Fruit fly (Drosophila melanogaster) whole organism, embryonic: ENCODE results near the gene CG31213.

ENCODE experiments used
- Ada2b ChIP-seq: fragments of 200-800 bp; sonication (Bioruptor generic); IDR thresholded peaks from 2 replicates; pipeline ENCODE4 v1.3.6; 2022; ENCODE audit warnings: missing biosample characterization, missing genetic modification characterization
- BtbVII ChIP-seq: fragments of 200-800 bp; sonication (Bioruptor generic); optimal IDR thresholded peaks from 3 replicates; lab custom pipeline; 2017; ENCODE audit warnings: missing biosample characterization, mild to moderate bottlenecking, missing genetic modification characterization
- CG1024 ChIP-seq: fragments of 200-800 bp; sonication (Bioruptor generic); IDR thresholded peaks from 2 replicates; pipeline ENCODE4 v1.3.6; 2022; ENCODE audit warnings: missing biosample characterization, missing genetic modification characterization
- CG10543 ChIP-seq: fragments of 200-800 bp; sonication (Bioruptor generic); optimal IDR thresholded peaks from 3 replicates; lab custom pipeline; 2017; ENCODE audit warnings: missing biosample characterization, mild to moderate bottlenecking, missing genetic modification characterization, moderate library complexity
- CG11085 ChIP-seq: fragments of 200-800 bp; sonication (Bioruptor generic); IDR thresholded peaks from 2 replicates; pipeline ENCODE4 v1.3.6; 2022; ENCODE audit warnings: missing biosample characterization, missing genetic modification characterization
- CG11247 ChIP-seq: fragments of 200-800 bp; sonication (Bioruptor generic); IDR thresholded peaks from 2 replicates; pipeline ENCODE4 v1.3.6; 2022; ENCODE audit warnings: missing biosample characterization, missing genetic modification characterization
- CG1233 ChIP-seq: fragments of 200-800 bp; sonication (Bioruptor generic); optimal IDR thresholded peaks from 4 replicates; lab custom pipeline; 2018; ENCODE audit warnings: missing biosample characterization, mild to moderate bottlenecking, missing genetic modification characterization
- CG12391 ChIP-seq: fragments of 200-800 bp; sonication (Bioruptor generic); optimal IDR thresholded peaks from 3 replicates; lab custom pipeline; 2018; ENCODE audit warnings: missing biosample characterization, mild to moderate bottlenecking, missing genetic modification characterization, moderate library complexity
- CG1792 ChIP-seq: fragments of 200-800 bp; sonication (Bioruptor generic); optimal IDR thresholded peaks from 2 replicates; lab custom pipeline; 2016; ENCODE audit warnings: missing biosample characterization, missing genetic modification characterization
- CG2116 ChIP-seq: fragments of 200-800 bp; sonication (Bioruptor generic); optimal IDR thresholded peaks from 3 replicates; lab custom pipeline; 2018; ENCODE audit warnings: missing biosample characterization, mild to moderate bottlenecking, missing genetic modification characterization
- CG2129 ChIP-seq: fragments of 200-800 bp; sonication (Bioruptor generic); IDR thresholded peaks from 2 replicates; pipeline ENCODE4 v1.3.6; 2022; ENCODE audit warnings: missing biosample characterization, missing genetic modification characterization; ENCODE audit not compliant: partially characterized antibody
- CG30020 ChIP-seq: fragments of 200-800 bp; optimal IDR thresholded peaks from 2 replicates; lab custom pipeline; 2019; ENCODE audit warnings: missing biosample characterization, mild to moderate bottlenecking, missing genetic modification characterization, moderate library complexity
- CG34224 ChIP-seq: fragments of 200-800 bp; sonication (Bioruptor generic); IDR thresholded peaks from 3 replicates; pipeline ENCODE4 v1.3.6; 2022; ENCODE audit warnings: missing biosample characterization, missing genetic modification characterization; ENCODE audit not compliant: partially characterized antibody
- CG42726 ChIP-seq: fragments of 200-800 bp; sonication (Bioruptor generic); IDR thresholded peaks from 2 replicates; pipeline ENCODE4 v1.3.6; 2022; ENCODE audit warnings: missing biosample characterization, missing genetic modification characterization; ENCODE audit not compliant: partially characterized antibody
- CG4424 ChIP-seq: fragments of 200-800 bp; sonication (Bioruptor generic); optimal IDR thresholded peaks from 3 replicates; lab custom pipeline; 2016; ENCODE audit warnings: missing biosample characterization, missing genetic modification characterization
- CG4617 ChIP-seq: fragments of 200-800 bp; sonication (Bioruptor generic); optimal IDR thresholded peaks from 3 replicates; lab custom pipeline; 2016; ENCODE audit warnings: missing biosample characterization, missing genetic modification characterization, borderline replicate concordance
- CG4707 ChIP-seq: fragments of 200-800 bp; sonication (Bioruptor generic); optimal IDR thresholded peaks from 2 replicates; lab custom pipeline; 2018; ENCODE audit warnings: missing biosample characterization, mild to moderate bottlenecking, missing genetic modification characterization, moderate library complexity
- CG4820 ChIP-seq: fragments of 200-800 bp; sonication (Bioruptor generic); optimal IDR thresholded peaks from 3 replicates; lab custom pipeline; 2016; ENCODE audit warnings: missing biosample characterization, missing genetic modification characterization
- CG6791 ChIP-seq: fragments of 200-800 bp; sonication (Bioruptor generic); IDR thresholded peaks from 3 replicates; pipeline ENCODE4 v1.3.6; 2022; ENCODE audit warnings: missing biosample characterization, missing genetic modification characterization; ENCODE audit not compliant: partially characterized antibody
- CG7556 ChIP-seq: fragments of 200-800 bp; sonication (Bioruptor generic); optimal IDR thresholded peaks from 2 replicates; lab custom pipeline; 2017; ENCODE audit warnings: missing biosample characterization, mild to moderate bottlenecking, missing genetic modification characterization
- CoRest ChIP-seq: fragments of 200-800 bp; sonication (Bioruptor generic); optimal IDR thresholded peaks from 3 replicates; lab custom pipeline; 2018; ENCODE audit warnings: missing biosample characterization, mild to moderate bottlenecking, missing genetic modification characterization, moderate library complexity
- Ets97D ChIP-seq: fragments of 200-800 bp; sonication (Bioruptor generic); optimal IDR thresholded peaks from 3 replicates; lab custom pipeline; 2016; ENCODE audit warnings: missing biosample characterization, missing genetic modification characterization
- Fer2 ChIP-seq: fragments of 200-800 bp; sonication (Bioruptor generic); optimal IDR thresholded peaks from 2 replicates; lab custom pipeline; 2018; ENCODE audit warnings: missing biosample characterization, mild to moderate bottlenecking, missing genetic modification characterization, moderate library complexity
- Hand ChIP-seq: fragments of 200-800 bp; sonication (Bioruptor generic); optimal IDR thresholded peaks from 2 replicates; lab custom pipeline; 2017; ENCODE audit warnings: mild to moderate bottlenecking, missing biosample characterization, missing genetic modification reagents, missing genetic modification characterization
- Hsf ChIP-seq: fragments of 200-800 bp; sonication (Bioruptor generic); optimal IDR thresholded peaks from 3 replicates; lab custom pipeline; 2016; ENCODE audit warnings: missing biosample characterization, missing genetic modification characterization
- Jarid2 ChIP-seq: fragments of 200-800 bp; sonication (Bioruptor generic); optimal IDR thresholded peaks from 3 replicates; lab custom pipeline; 2017; ENCODE audit warnings: mild to moderate bottlenecking, missing biosample characterization, missing genetic modification reagents, missing genetic modification characterization
- Lim3 ChIP-seq: fragments of 200-800 bp; sonication (Bioruptor generic); IDR thresholded peaks from 2 replicates; pipeline ENCODE4 v1.3.6; 2022; ENCODE audit warnings: missing biosample characterization, missing genetic modification characterization
- Myb ChIP-seq: fragments of 200-800 bp; sonication (Bioruptor generic); optimal IDR thresholded peaks from 2 replicates; lab custom pipeline; 2016; ENCODE audit warnings: missing biosample characterization, missing genetic modification characterization
- Rfx ChIP-seq: fragments of 200-800 bp; sonication (Bioruptor generic); IDR thresholded peaks from 2 replicates; pipeline ENCODE4 v1.3.6; 2022; ENCODE audit warnings: missing biosample characterization, missing genetic modification characterization
- Sin3A ChIP-seq: fragments of >200 bp; optimal IDR thresholded peaks from 2 replicates; lab custom pipeline; 2018
- Six4 ChIP-seq: fragments of 200-800 bp; sonication (Bioruptor generic); optimal IDR thresholded peaks from 2 replicates; lab custom pipeline; 2016; ENCODE audit warnings: missing biosample characterization, missing genetic modification characterization
- Sry-β ChIP-seq: fragments of 200-800 bp; sonication (Bioruptor generic); optimal IDR thresholded peaks from 2 replicates; lab custom pipeline; 2018; ENCODE audit warnings: missing biosample characterization, mild to moderate bottlenecking, missing genetic modification characterization, moderate library complexity
- Xrp1 ChIP-seq: fragments of 200-800 bp; sonication (Bioruptor generic); IDR thresholded peaks from 2 replicates; pipeline ENCODE4 v1.3.6; 2022; ENCODE audit warnings: missing biosample characterization, missing genetic modification characterization
- bab2 ChIP-seq: fragments of 200-800 bp; sonication (Bioruptor generic); optimal IDR thresholded peaks from 2 replicates; lab custom pipeline; 2016; ENCODE audit warnings: missing biosample characterization, missing genetic modification characterization
- chm ChIP-seq: fragments of 200-800 bp; sonication (Bioruptor generic); IDR thresholded peaks from 2 replicates; pipeline ENCODE4 v1.3.6; 2022; ENCODE audit warnings: missing biosample characterization, missing genetic modification characterization
- dmrt11E ChIP-seq: fragments of 200-800 bp; sonication (Bioruptor generic); optimal IDR thresholded peaks from 3 replicates; lab custom pipeline; 2018; ENCODE audit warnings: missing biosample characterization, mild to moderate bottlenecking, missing genetic modification characterization, moderate library complexity
- hb ChIP-seq: fragments of 200-800 bp; sonication (Bioruptor generic); IDR thresholded peaks from 3 replicates; pipeline ENCODE4 v1.3.6; 2022; ENCODE audit warnings: missing biosample characterization, missing genetic modification characterization; ENCODE audit not compliant: partially characterized antibody
- hkb ChIP-seq, 2 experiments: fragments of 200-800 bp in 1 of 2; fragments of >200 bp in 1 of 2; sonication (Bioruptor generic) in 1 of 2; IDR thresholded peaks in 1 of 2; optimal IDR thresholded peaks in 1 of 2; 2 replicates each; pipeline versions ENCODE4 v1.3.6 to Lab custom; 2017 to 2022; ENCODE audit warnings: missing biosample characterization in 1 of 2, missing genetic modification characterization in 1 of 2
- insv ChIP-seq, 2 experiments: fragments of 200-800 bp; sonication (Bioruptor generic); optimal IDR thresholded peaks; 3 replicates each; lab custom pipeline; 2016 to 2018; ENCODE audit warnings: missing biosample characterization in 2 of 2, missing genetic modification characterization in 2 of 2
- otp ChIP-seq: fragments of 200-800 bp; sonication (Bioruptor generic); IDR thresholded peaks from 3 replicates; pipeline ENCODE4, ENCODE4 v1.3.6; 2022; ENCODE audit warnings: missing biosample characterization, missing genetic modification characterization
- prd ChIP-seq, 3 experiments: fragments of >200 bp in 2 of 3; fragments of 200-800 bp in 1 of 3; sonication (Bioruptor generic) in 1 of 3; optimal IDR thresholded peaks in 2 of 3; IDR thresholded peaks in 1 of 3; 2 replicates in 2 of 3; 3 replicates in 1 of 3; pipeline versions ENCODE4 v1.3.6 to Lab custom; 2017 to 2022; ENCODE audit warnings: missing biosample characterization in 1 of 3, missing genetic modification characterization in 1 of 3
- rib ChIP-seq: fragments of 200-800 bp; sonication (Bioruptor generic); IDR thresholded peaks from 2 replicates; pipeline ENCODE4 v1.3.6; 2022; ENCODE audit warnings: missing biosample characterization, missing genetic modification characterization
- row ChIP-seq: fragments of 200-800 bp; sonication (Bioruptor generic); IDR thresholded peaks from 3 replicates; pipeline ENCODE4 v1.3.6; 2022; ENCODE audit warnings: missing biosample characterization, missing genetic modification characterization
- slp2 ChIP-seq: fragments of 200-800 bp; sonication (Bioruptor generic); optimal IDR thresholded peaks from 2 replicates; lab custom pipeline; 2016; ENCODE audit warnings: missing biosample characterization, missing genetic modification characterization
- sob ChIP-seq: fragments of 200-800 bp; sonication (Bioruptor generic); IDR thresholded peaks from 2 replicates; pipeline ENCODE4 v1.3.6; 2022; ENCODE audit warnings: missing biosample characterization, missing genetic modification characterization
- trh ChIP-seq: fragments of 200-800 bp; sonication (Bioruptor generic); optimal IDR thresholded peaks from 2 replicates; lab custom pipeline; 2016; ENCODE audit warnings: missing biosample characterization, missing genetic modification characterization
- unpg ChIP-seq: fragments of 200-800 bp; sonication (Bioruptor generic); optimal IDR thresholded peaks from 3 replicates; lab custom pipeline; 2018; ENCODE audit warnings: missing biosample characterization, mild to moderate bottlenecking, missing genetic modification characterization, moderate library complexity
- z ChIP-seq: fragments of 200-800 bp; sonication (Bioruptor generic); IDR thresholded peaks from 3 replicates; pipeline ENCODE4 v1.3.6; 2022; ENCODE audit warnings: missing biosample characterization, missing genetic modification characterization

CG31213 gene

DNA sequence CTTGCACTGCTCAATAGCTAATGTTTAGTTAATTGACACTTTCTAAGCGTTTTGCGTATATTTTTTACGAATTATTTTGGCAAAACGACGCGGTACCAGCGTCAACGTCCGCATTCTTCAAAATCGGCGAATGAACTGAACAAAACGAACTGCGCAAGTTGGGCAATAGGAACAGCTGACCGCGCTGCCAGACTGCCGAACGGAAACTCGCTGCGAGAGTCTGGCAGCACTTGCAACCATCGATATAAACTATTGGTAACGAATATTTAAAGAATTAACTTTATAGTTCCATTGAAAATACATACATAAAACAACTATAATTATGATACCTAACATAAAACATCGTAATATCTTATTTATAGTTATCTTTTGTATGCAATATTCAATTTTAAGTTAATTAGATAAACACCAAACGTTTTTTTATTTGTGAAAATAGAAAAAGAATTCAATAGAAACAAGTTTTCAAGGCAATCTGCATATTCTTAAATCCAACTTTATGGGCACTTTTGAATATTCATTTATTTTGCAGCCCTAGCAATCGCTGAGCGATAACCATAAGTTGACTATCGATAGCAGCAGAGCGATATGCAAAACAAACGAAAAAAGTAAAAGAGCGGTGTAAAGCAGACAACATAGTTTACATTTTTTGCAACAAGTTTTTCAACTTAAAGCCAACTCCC is 35.8 kb downstream of the CG31213 start, which contains the start of the genes Hs6st and MED25 (continued):
- TF ChIP-seq CG12391 (tag; lab: Kevin White, UChicago) (peak; percentile 55), Sry-β (GFP tag; lab: Kevin White, UChicago) (peak; percentile 12), Six4 (GFP tag; lab: Kevin White, UChicago) (peak; percentile 29), Jarid2 (GFP tag; lab: Kevin White, UChicago) (peak; percentile 99), CG34224 (peak; percentile 70; the same call in 2 of the 3 replicates), Hsf (GFP tag; lab: Kevin White, UChicago) (peak; percentile 9), CG4707 (GFP tag; lab: Kevin White, UChicago) (no peak), Ada2b (GFP tag; lab: Robert Waterston, UW) (no peak; the same call in 1 of the 2 replicates), CG11085 (GFP tag; lab: Robert Waterston, UW) (peak; percentile 32; the same call in 1 of the 2 replicates), CG10543 (peak; percentile 77), CG2129 (GFP tag; lab: Robert Waterston, UW) (peak; percentile 65), CG7556 (GFP tag; lab: Kevin White, UChicago) (peak; percentile 11), CG6791 (GFP tag; lab: Robert Waterston, UW) (peak; percentile 71), row (GFP tag; lab: Robert Waterston, UW) (peak; percentile 55), CG42726 (GFP tag; lab: Robert Waterston, UW) (peak; percentile 83), insv (GFP tag; optimal IDR thresholded peaks at IDR 0.05; lab: Kevin White, UChicago) (peak in 1 of 2 experiments; percentile 48), chm (GFP tag; lab: Robert Waterston, UW) (peak; percentile 75; the same call in 1 of the 2 replicates), bab2 (GFP tag; lab: Kevin White, UChicago) (no peak), hkb (optimal IDR thresholded peaks at IDR 0.05; lab: Kevin White, UChicago) (peak; percentile 10), hkb (GFP tag; IDR thresholded peaks at IDR 0.05; lab: Robert Waterston, UW) (no peak), slp2 (GFP tag; lab: Kevin White, UChicago) (no peak), CG4617 (peak; percentile 25), dmrt11E (tag; lab: Kevin White, UChicago) (peak; percentile 5), CG1024 (GFP tag; lab: Robert Waterston, UW) (no peak; the same call in 1 of the 2 replicates), Fer2 (tag; lab: Kevin White, UChicago) (peak; percentile 56), CG1233 (GFP tag; lab: Kevin White, UChicago) (peak; percentile 60), CG30020 (tag; lab: Kevin White, UChicago) (peak; percentile 40), Ets97D (peak; percentile 79), rib (peak; percentile 18; the same call in 1 of the 2 replicates), Xrp1 (no peak), CG4424 (GFP tag; lab: Kevin White, UChicago) (peak; percentile 57), Hand (GFP tag; lab: Kevin White, UChicago) (no peak), CG11247 (GFP tag; lab: Robert Waterston, UW) (peak; percentile 29; the same call in 1 of the 2 replicates), z (GFP tag; lab: Robert Waterston, UW) (no peak), hb (peak; percentile 63; the same call in 1 of the 3 replicates), unpg (peak; percentile 4), Rfx (GFP tag; lab: Robert Waterston, UW) (peak; percentile 26), Myb (GFP tag; lab: Kevin White, UChicago) (peak; percentile 69), prd (optimal IDR thresholded peaks at IDR 0.05; lab: Kevin White, UChicago) (no peak), prd (GFP tag; IDR thresholded peaks at IDR 0.05; lab: Robert Waterston, UW) (peak; percentile 32; the same call in 1 of the 3 replicates), CG4820 (peak; percentile 44), BtbVII (GFP tag; lab: Kevin White, UChicago) (peak; percentile 39), sob (GFP tag; lab: Robert Waterston, UW) (peak; percentile 62), trh (GFP tag; lab: Kevin White, UChicago) (no peak), Lim3 (no peak), otp (GFP tag; lab: Robert Waterston, UW) (no peak), CG1792 (GFP tag; lab: Kevin White, UChicago) (peak; percentile 28), CoRest (tag; lab: Kevin White, UChicago) (peak; percentile 49), Sin3A (lab: Kevin White, UChicago) (peak; percentile 88), CG2116 (GFP tag; lab: Kevin White, UChicago) (peak; percentile 76)
